Fruit fly (Drosophila melanogaster) whole organism, embryonic: Measurements from ENCODE around the gene pcm.

Experiments used
- ATbp ChIP-seq: fragments of 200-800 bp; sonication (Bioruptor generic); optimal IDR thresholded peaks from 2 replicates; lab custom pipeline; 2017; ENCODE audit warnings: missing biosample characterization, mild to moderate bottlenecking, missing genetic modification characterization, missing genetic modification reagents
- Ada2b ChIP-seq: fragments of 200-800 bp; sonication (Bioruptor generic); IDR thresholded peaks from 2 replicates; pipeline ENCODE4 v1.3.6; 2022; ENCODE audit warnings: missing biosample characterization, missing genetic modification characterization
- CG10267 ChIP-seq: fragments of 200-800 bp; sonication (Bioruptor generic); optimal IDR thresholded peaks from 2 replicates; lab custom pipeline; 2018; ENCODE audit warnings: missing biosample characterization, mild to moderate bottlenecking, missing genetic modification characterization, moderate library complexity
- CG13287 ChIP-seq: fragments of 200-800 bp; sonication (Bioruptor generic); IDR thresholded peaks from 2 replicates; pipeline ENCODE4 v1.3.6; 2022; ENCODE audit warnings: missing biosample characterization, missing genetic modification characterization; ENCODE audit not compliant: partially characterized antibody
- CG13894 ChIP-seq: fragments of 200-800 bp; sonication (Bioruptor generic); optimal IDR thresholded peaks from 3 replicates; lab custom pipeline; 2018; ENCODE audit warnings: missing biosample characterization, mild to moderate bottlenecking, missing genetic modification characterization, moderate library complexity
- CG14710 ChIP-seq: fragments of 200-800 bp; sonication (Bioruptor generic); optimal IDR thresholded peaks from 3 replicates; lab custom pipeline; 2019; ENCODE audit warnings: missing biosample characterization, mild to moderate bottlenecking, missing genetic modification characterization, moderate library complexity
- CG15514 ChIP-seq: fragments of 200-800 bp; sonication (Bioruptor generic); optimal IDR thresholded peaks from 3 replicates; lab custom pipeline; 2017; ENCODE audit warnings: missing biosample characterization, missing genetic modification characterization, mild to moderate bottlenecking, moderate library complexity, missing genetic modification reagents
- CG1602 ChIP-seq: fragments of 200-800 bp; sonication (Bioruptor generic); optimal IDR thresholded peaks from 3 replicates; lab custom pipeline; 2016; ENCODE audit warnings: missing biosample characterization, missing genetic modification characterization
- CG17328 ChIP-seq: fragments of 200-800 bp; sonication (Bioruptor generic); IDR thresholded peaks from 2 replicates; pipeline ENCODE4 v1.3.6; 2022; ENCODE audit warnings: missing biosample characterization, missing genetic modification characterization
- CG30020 ChIP-seq: fragments of 200-800 bp; optimal IDR thresholded peaks from 2 replicates; lab custom pipeline; 2019; ENCODE audit warnings: missing biosample characterization, mild to moderate bottlenecking, missing genetic modification characterization, moderate library complexity
- CG30403 ChIP-seq: fragments of 200-800 bp; sonication (Bioruptor generic); optimal IDR thresholded peaks from 3 replicates; lab custom pipeline; 2016; ENCODE audit warnings: missing biosample characterization, missing genetic modification characterization
- CG31224 ChIP-seq: fragments of 200-800 bp; sonication (Bioruptor generic); IDR thresholded peaks from 2 replicates; pipeline ENCODE4 v1.3.6; 2022; ENCODE audit warnings: missing biosample characterization, missing genetic modification characterization
- CG4730 ChIP-seq: fragments of 200-800 bp; sonication (Bioruptor generic); IDR thresholded peaks from 2 replicates; pipeline ENCODE4 v1.3.6; 2022; ENCODE audit warnings: missing biosample characterization, missing genetic modification characterization
- CG4820 ChIP-seq: fragments of 200-800 bp; sonication (Bioruptor generic); optimal IDR thresholded peaks from 3 replicates; lab custom pipeline; 2016; ENCODE audit warnings: missing biosample characterization, missing genetic modification characterization
- CG7745 ChIP-seq: fragments of 200-800 bp; sonication (Bioruptor generic); optimal IDR thresholded peaks from 2 replicates; lab custom pipeline; 2018; ENCODE audit warnings: missing biosample characterization, mild to moderate bottlenecking, missing genetic modification characterization, moderate library complexity
- CG9215 ChIP-seq: fragments of 200-800 bp; sonication (Bioruptor generic); IDR thresholded peaks from 2 replicates; pipeline ENCODE4 v1.3.6; 2022; ENCODE audit warnings: missing biosample characterization, missing genetic modification characterization
- CG9609 ChIP-seq: fragments of 200-800 bp; sonication (Bioruptor generic); optimal IDR thresholded peaks from 3 replicates; lab custom pipeline; 2016; ENCODE audit warnings: missing biosample characterization, missing genetic modification characterization
- CG9727 ChIP-seq: fragments of 200-800 bp; sonication (Bioruptor generic); optimal IDR thresholded peaks from 3 replicates; lab custom pipeline; 2017; ENCODE audit warnings: missing biosample characterization, mild to moderate bottlenecking, missing genetic modification characterization
- Chrac-16 ChIP-seq: fragments of 200-800 bp; sonication (Bioruptor generic); optimal IDR thresholded peaks from 3 replicates; lab custom pipeline; 2016; ENCODE audit warnings: missing biosample characterization, missing genetic modification characterization
- D19A ChIP-seq: fragments of 200-800 bp; optimal IDR thresholded peaks from 3 replicates; lab custom pipeline; 2019; ENCODE audit warnings: missing biosample characterization, mild to moderate bottlenecking, missing genetic modification characterization, moderate library complexity
- Deaf1 ChIP-seq: fragments of 200-800 bp; optimal IDR thresholded peaks from 3 replicates; lab custom pipeline; 2019; ENCODE audit warnings: missing biosample characterization, mild to moderate bottlenecking, missing genetic modification characterization, moderate library complexity
- GATAe ChIP-seq: fragments of 200-800 bp; sonication (Bioruptor generic); conservative IDR thresholded peaks from 2 replicates; pipeline ENCODE4 v1.3.6; 2022; ENCODE audit warnings: missing biosample characterization, missing genetic modification characterization
- HLHmδ ChIP-seq: fragments of 200-800 bp; sonication (Bioruptor generic); optimal IDR thresholded peaks from 2 replicates; lab custom pipeline; 2018; ENCODE audit warnings: missing biosample characterization, mild to moderate bottlenecking, missing genetic modification characterization, moderate library complexity
- Hr39 ChIP-seq: fragments of >200 bp; optimal IDR thresholded peaks from 2 replicates; lab custom pipeline; 2017
- Lhr ChIP-seq: fragments of 200-800 bp; sonication (Bioruptor generic); optimal IDR thresholded peaks from 3 replicates; lab custom pipeline; 2017; ENCODE audit warnings: mild to moderate bottlenecking, missing biosample characterization, missing genetic modification reagents, missing genetic modification characterization
- Lpt ChIP-seq: fragments of >200 bp; optimal IDR thresholded peaks from 2 replicates; lab custom pipeline; 2018; ENCODE audit warnings: missing biosample characterization, missing genetic modification characterization
- Max ChIP-seq: fragments of 200-800 bp; sonication (Bioruptor generic); optimal IDR thresholded peaks from 2 replicates; lab custom pipeline; 2016; ENCODE audit warnings: missing biosample characterization, mild to moderate bottlenecking, missing genetic modification characterization
- Mrtf ChIP-seq: fragments of 200-800 bp; sonication (Bioruptor generic); IDR thresholded peaks from 3 replicates; pipeline ENCODE4 v1.3.6; 2022; ENCODE audit warnings: missing biosample characterization, missing genetic modification characterization
- NC2α ChIP-seq: fragments of 200-800 bp; sonication (Bioruptor generic); optimal IDR thresholded peaks from 2 replicates; lab custom pipeline; 2016; ENCODE audit warnings: missing biosample characterization, missing genetic modification characterization
- NK7.1 ChIP-seq: fragments of 200-800 bp; sonication (Bioruptor generic); optimal IDR thresholded peaks from 3 replicates; lab custom pipeline; 2016; ENCODE audit warnings: missing biosample characterization, missing genetic modification characterization
- Oaz ChIP-seq: fragments of 200-800 bp; sonication (Bioruptor generic); IDR thresholded peaks from 2 replicates; pipeline ENCODE4 v1.3.6; 2022; ENCODE audit warnings: missing biosample characterization, missing genetic modification characterization
- Scr ChIP-seq: fragments of 200-800 bp; sonication (Bioruptor generic); IDR thresholded peaks from 2 replicates; pipeline ENCODE4 v1.3.6; 2022; ENCODE audit warnings: missing biosample characterization, missing genetic modification characterization; ENCODE audit not compliant: partially characterized antibody
- Stat92E ChIP-seq, 3 experiments: fragments of >200 bp in 2 of 3; fragments of 200-800 bp in 1 of 3; sonication (Bioruptor generic) in 1 of 3; optimal IDR thresholded peaks; 2 replicates each; lab custom pipeline; 2017 to 2019; ENCODE audit warnings: missing biosample characterization in 3 of 3, missing genetic modification characterization in 3 of 3, mild to moderate bottlenecking in 1 of 3, moderate library complexity in 1 of 3
- btn ChIP-seq: fragments of 200-800 bp; sonication (Bioruptor generic); optimal IDR thresholded peaks from 2 replicates; lab custom pipeline; 2016; ENCODE audit warnings: missing biosample characterization, missing genetic modification characterization
- chif ChIP-seq, 2 experiments: fragments of 200-800 bp; sonication (Bioruptor generic); optimal IDR thresholded peaks; 3 replicates each; lab custom pipeline; 2016; ENCODE audit warnings: missing biosample characterization in 2 of 2, missing genetic modification characterization in 2 of 2
- esg ChIP-seq: fragments of 200-800 bp; sonication (Bioruptor generic); conservative IDR thresholded peaks from 2 replicates; pipeline ENCODE4 v1.3.6; 2022; ENCODE audit warnings: missing biosample characterization, missing genetic modification characterization
- fd64A ChIP-seq: fragments of 200-800 bp; sonication (Bioruptor generic); optimal IDR thresholded peaks from 3 replicates; lab custom pipeline; 2018; ENCODE audit warnings: missing biosample characterization, mild to moderate bottlenecking, missing genetic modification characterization
- fru ChIP-seq: fragments of >200 bp; optimal IDR thresholded peaks from 2 replicates; lab custom pipeline; 2017
- ftz-f1 ChIP-seq: fragments of 200-800 bp; sonication (Bioruptor generic); optimal IDR thresholded peaks from 2 replicates; lab custom pipeline; 2016; ENCODE audit warnings: missing biosample characterization, missing genetic modification characterization
- gro ChIP-seq: fragments of 200-800 bp; sonication (Bioruptor generic); optimal IDR thresholded peaks from 2 replicates; lab custom pipeline; 2016; ENCODE audit warnings: missing biosample characterization, missing genetic modification characterization
- hkb ChIP-seq, 2 experiments: fragments of 200-800 bp in 1 of 2; fragments of >200 bp in 1 of 2; sonication (Bioruptor generic) in 1 of 2; IDR thresholded peaks in 1 of 2; optimal IDR thresholded peaks in 1 of 2; 2 replicates each; pipeline versions ENCODE4 v1.3.6 to Lab custom; 2017 to 2022; ENCODE audit warnings: missing biosample characterization in 1 of 2, missing genetic modification characterization in 1 of 2
- hth ChIP-seq: fragments of >200 bp; optimal IDR thresholded peaks from 2 replicates; lab custom pipeline; 2017; ENCODE audit warnings: inconsistent platforms
- ind ChIP-seq: fragments of 200-800 bp; sonication (Bioruptor generic); optimal IDR thresholded peaks from 3 replicates; lab custom pipeline; 2016; ENCODE audit warnings: missing biosample characterization, missing genetic modification characterization
- insv ChIP-seq, 2 experiments: fragments of 200-800 bp; sonication (Bioruptor generic); optimal IDR thresholded peaks; 3 replicates each; lab custom pipeline; 2016 to 2018; ENCODE audit warnings: missing biosample characterization in 2 of 2, missing genetic modification characterization in 2 of 2
- mam ChIP-seq: fragments of 200-800 bp; sonication (Bioruptor generic); optimal IDR thresholded peaks from 3 replicates; lab custom pipeline; 2016; ENCODE audit warnings: missing biosample characterization, missing genetic modification characterization
- pzg ChIP-seq: fragments of 200-800 bp; sonication (Bioruptor generic); optimal IDR thresholded peaks from 3 replicates; lab custom pipeline; 2018; ENCODE audit warnings: missing biosample characterization, mild to moderate bottlenecking, missing genetic modification characterization, moderate library complexity
- ro ChIP-seq: fragments of 200-800 bp; sonication (Bioruptor generic); IDR thresholded peaks from 2 replicates; pipeline ENCODE4 v1.3.6; 2022; ENCODE audit warnings: missing biosample characterization, missing genetic modification characterization
- trh ChIP-seq: fragments of 200-800 bp; sonication (Bioruptor generic); optimal IDR thresholded peaks from 2 replicates; lab custom pipeline; 2016; ENCODE audit warnings: missing biosample characterization, missing genetic modification characterization
- unpg ChIP-seq: fragments of 200-800 bp; sonication (Bioruptor generic); optimal IDR thresholded peaks from 3 replicates; lab custom pipeline; 2018; ENCODE audit warnings: missing biosample characterization, mild to moderate bottlenecking, missing genetic modification characterization, moderate library complexity
- vnd ChIP-seq: fragments of 200-800 bp; sonication (Bioruptor generic); IDR thresholded peaks from 3 replicates; pipeline ENCODE4 v1.3.6; 2022; ENCODE audit warnings: missing biosample characterization, missing genetic modification characterization; ENCODE audit not compliant: partially characterized antibody
- zf30C ChIP-seq: fragments of 200-800 bp; sonication (Bioruptor generic); optimal IDR thresholded peaks from 3 replicates; lab custom pipeline; 2018; ENCODE audit warnings: missing biosample characterization, mild to moderate bottlenecking, missing genetic modification characterization

pcm gene

DNA sequence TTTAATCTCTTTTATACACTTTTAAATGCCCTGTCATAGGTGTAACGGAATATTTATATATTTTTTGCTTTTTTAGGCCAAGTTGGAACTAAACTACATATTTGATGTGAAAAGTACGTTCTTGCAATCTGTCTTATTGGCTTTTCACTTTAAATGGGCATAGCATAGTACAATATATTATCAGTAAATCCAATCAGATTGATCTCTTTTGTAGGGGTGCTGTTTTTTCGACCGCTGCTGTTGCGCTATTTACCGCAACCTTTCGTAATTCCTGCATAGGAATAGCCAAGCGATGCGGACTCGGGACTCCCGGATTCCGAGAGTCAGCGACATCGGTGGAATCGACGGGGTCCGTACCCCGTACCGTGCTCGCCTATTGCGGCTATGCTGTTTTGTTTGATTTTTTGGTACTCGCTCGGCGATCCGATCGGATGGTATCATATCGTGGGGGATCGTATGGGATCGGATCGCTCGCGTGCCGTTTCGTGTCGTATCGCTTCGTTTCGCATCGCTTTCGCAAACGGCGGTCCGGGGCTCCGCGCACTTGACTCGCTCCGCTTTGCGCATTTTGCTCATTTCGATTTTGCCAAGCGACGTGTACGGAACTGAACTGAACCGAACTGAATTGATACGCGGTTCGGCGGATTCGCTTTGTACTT is 6.1 kb upstream of the pcm start (continued):
- TF ChIP-seq Hr39 (lab: Kevin White, UChicago) = no peak
- TF ChIP-seq hkb (optimal IDR thresholded peaks at IDR 0.05; lab: Kevin White, UChicago) = no peak
- no peak for TF ChIP-seq hkb (GFP tag; IDR thresholded peaks at IDR 0.05; lab: Robert Waterston, UW)
- TF ChIP-seq hth = no peak
- no peak for TF ChIP-seq ftz-f1 (GFP tag; lab: Kevin White, UChicago)
- TF ChIP-seq ro (GFP tag; lab: Robert Waterston, UW) = no peak
- no peak for TF ChIP-seq CG30403 (GFP tag; lab: Kevin White, UChicago)
- TF ChIP-seq gro (GFP tag; lab: Kevin White, UChicago) = peak; percentile 78
- TF ChIP-seq ATbp (GFP tag; lab: Kevin White, UChicago) = no peak
- TF ChIP-seq esg (GFP tag; lab: Robert Waterston, UW) = no peak
- no peak for TF ChIP-seq CG30020 (tag; lab: Kevin White, UChicago)
- no peak for TF ChIP-seq vnd
- no peak for TF ChIP-seq D19A (tag; lab: Kevin White, UChicago)
- no peak for TF ChIP-seq Mrtf
- no peak for TF ChIP-seq CG1602 (GFP tag; lab: Kevin White, UChicago)
- TF ChIP-seq Lpt (GFP tag; lab: Kevin White, UChicago) = no peak
- TF ChIP-seq CG7745 (tag; lab: Kevin White, UChicago) = no peak
- no peak for TF ChIP-seq ind (GFP tag; lab: Kevin White, UChicago)
- no peak for TF ChIP-seq CG10267 (tag; lab: Kevin White, UChicago)
- TF ChIP-seq NK7.1 (GFP tag; lab: Kevin White, UChicago) = no peak
- TF ChIP-seq pzg (GFP tag; lab: Kevin White, UChicago) = peak; percentile 15
- no peak for TF ChIP-seq fru (lab: Kevin White, UChicago)
- TF ChIP-seq trh = no peak
- TF ChIP-seq Max (GFP tag; lab: Kevin White, UChicago) = no peak
- no peak; the same call in 1 of the 2 replicates for TF ChIP-seq GATAe (GFP tag; lab: Robert Waterston, UW)
- no peak for TF ChIP-seq CG17328
- TF ChIP-seq CG31224 (GFP tag; lab: Robert Waterston, UW) = no peak
- no peak for TF ChIP-seq Oaz (GFP tag; lab: Robert Waterston, UW)
- no peak for TF ChIP-seq Scr (GFP tag; lab: Robert Waterston, UW)
- TF ChIP-seq CG4730 = no peak
- no peak for TF ChIP-seq CG9609
- TF ChIP-seq CG4820 (GFP tag; lab: Kevin White, UChicago) = no peak
- no peak for TF ChIP-seq btn (GFP tag; lab: Kevin White, UChicago)
- TF ChIP-seq NC2α (GFP tag; lab: Kevin White, UChicago) = no peak
- no peak for TF ChIP-seq Lhr
- no peak for TF ChIP-seq Stat92E (GFP tag; optimal IDR thresholded peaks at IDR 0.05; lab: Kevin White, UChicago)
- TF ChIP-seq CG9215 (GFP tag; lab: Robert Waterston, UW) = no peak
- TF ChIP-seq fd64A = no peak
- no peak for TF ChIP-seq unpg (GFP tag; lab: Kevin White, UChicago)
- peak in 1 of 2 experiments; percentile 59 for TF ChIP-seq insv (GFP tag; optimal IDR thresholded peaks at IDR 0.05; lab: Kevin White, UChicago)
- no peak; the same call in 1 of the 2 replicates for TF ChIP-seq Ada2b (GFP tag; lab: Robert Waterston, UW)
- TF ChIP-seq Deaf1 (tag; lab: Kevin White, UChicago) = peak; percentile 98
- TF ChIP-seq chif (GFP tag; optimal IDR thresholded peaks at IDR 0.05; lab: Kevin White, UChicago) = no peak
- no peak for TF ChIP-seq HLHmδ (GFP tag; lab: Kevin White, UChicago)
- TF ChIP-seq zf30C (GFP tag; lab: Kevin White, UChicago) = no peak
- no peak for TF ChIP-seq Chrac-16 (GFP tag; lab: Kevin White, UChicago)
- TF ChIP-seq CG13287 = peak; percentile 42
- no peak for TF ChIP-seq mam (GFP tag; lab: Kevin White, UChicago)
- TF ChIP-seq CG15514 = peak; percentile 71
- TF ChIP-seq CG14710 (tag; lab: Kevin White, UChicago) = no peak
- no peak for TF ChIP-seq CG9727 (GFP tag; lab: Kevin White, UChicago)
- peak; percentile 95 for TF ChIP-seq CG13894 (tag; lab: Kevin White, UChicago)
